Worm (Caenorhabditis elegans): Measurements from ENCODE around the gene F59C12.3.

DNA sequence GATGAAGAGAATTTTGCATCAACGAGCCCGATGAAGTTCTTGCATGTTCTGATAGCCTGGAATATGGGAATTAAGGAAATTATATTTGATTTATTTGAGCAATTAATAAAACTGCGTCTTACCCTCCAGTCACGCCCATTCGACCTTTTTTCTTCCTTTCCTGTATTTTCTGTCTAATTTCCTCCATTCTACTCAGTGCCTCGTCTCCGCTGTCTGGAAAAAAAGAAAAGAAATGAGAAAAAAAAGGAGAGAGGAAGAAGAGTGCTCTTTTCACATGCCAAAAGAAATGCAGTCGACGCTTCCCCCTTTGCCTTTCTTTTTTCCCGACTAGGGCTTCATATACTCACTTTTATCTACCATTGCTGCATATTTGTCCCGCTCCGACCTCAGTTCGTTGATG lies 5.2 kb downstream of the F59C12.3 start:
- TF ChIP-seq peb-1 (tag; optimal IDR thresholded peaks at IDR 0.05) (no peak), unc-39 (tag; optimal IDR thresholded peaks at IDR 0.05) (no peak), lin-13 (GFP tag; optimal IDR thresholded peaks at IDR 0.05) (no peak), ama-1 (optimal IDR thresholded peaks at IDR 0.05) (no peak), nhr-237 (tag; optimal IDR thresholded peaks at IDR 0.05) (no peak), mdl-1 (tag; optimal IDR thresholded peaks at IDR 0.05) (no peak), nhr-11 (tag; optimal IDR thresholded peaks at IDR 0.05) (no peak), egl-27 (tag; optimal IDR thresholded peaks at IDR 0.05) (no peak), alr-1 (tag; optimal IDR thresholded peaks at IDR 0.05) (no peak)

Measured in whole organism, L2 larva.